Worm (Caenorhabditis elegans) whole organism, L1 larva: ENCODE measurements around the gene fahd-1.

Experiments used
- blmp-1 ChIP-seq: fragments of 150-350 bp; optimal IDR thresholded peaks from 2 replicates; lab custom pipeline; 2014; ENCODE audit warnings: missing biosample characterization, missing genetic modification characterization
- egl-27 ChIP-seq, 2 experiments: fragments of 150-350 bp in 1 of 2; sonication (generic microtip); optimal IDR thresholded peaks; 3 replicates each; lab custom pipeline; 2017 to 2018; ENCODE audit warnings: missing biosample characterization in 2 of 2, missing genetic modification characterization in 2 of 2, missing genetic modification reagents in 2 of 2
- mef-2 ChIP-seq: fragments of 150-350 bp; optimal IDR thresholded peaks from 2 replicates; lab custom pipeline; 2014; ENCODE audit warnings: missing biosample characterization, missing genetic modification characterization
- nhr-11 ChIP-seq: fragments of 150-350 bp; optimal IDR thresholded peaks from 2 replicates; lab custom pipeline; 2014; ENCODE audit warnings: missing biosample characterization, missing genetic modification characterization
- nhr-76 ChIP-seq: sonication (generic microtip); optimal IDR thresholded peaks from 2 replicates; lab custom pipeline; 2017; ENCODE audit warnings: missing biosample characterization, missing genetic modification characterization
- pag-3 ChIP-seq: sonication (generic microtip); optimal IDR thresholded peaks from 2 replicates; lab custom pipeline; 2017; ENCODE audit warnings: missing genetic modification characterization, mild to moderate bottlenecking, missing compliant biosample characterization, antibody characterized with exemption, borderline replicate concordance; ENCODE audit not compliant: insufficient read depth
- unc-130 ChIP-seq: fragments of 150-350 bp; optimal IDR thresholded peaks from 2 replicates; lab custom pipeline; 2017; ENCODE audit warnings: missing biosample characterization, missing genetic modification characterization, inconsistent platforms
- unc-30 ChIP-seq: sonication (generic microtip); optimal IDR thresholded peaks from 2 replicates; lab custom pipeline; 2017; ENCODE audit warnings: missing biosample characterization, missing genetic modification characterization
- ztf-4 ChIP-seq: fragments of 150-350 bp; optimal IDR thresholded peaks from 2 replicates; lab custom pipeline; 2014; ENCODE audit warnings: missing biosample characterization, missing genetic modification characterization

- TF ChIP-seq unc-130 (tag; lab: Kevin White, UChicago) (no peak), unc-30 (tag; lab: Kevin White, UChicago) (no peak), nhr-11 (tag; lab: Kevin White, UChicago) (no peak), mef-2 (no peak), egl-27 (tag; optimal IDR thresholded peaks at IDR 0.05; lab: Kevin White, UChicago) (no peak), pag-3 (tag; lab: Kevin White, UChicago) (no peak), nhr-76 (no peak), ztf-4 (tag; lab: Kevin White, UChicago) (no peak), blmp-1 (tag; lab: Kevin White, UChicago) (no peak)
Measured at ce11 chrIII:7860885-7861284, 31.2 kb upstream of the fahd-1 start, which contains the start of gene cuc-1.
